Fruit fly (Drosophila melanogaster) whole organism, embryonic: ENCODE results near the gene TfIIFbeta.

Source experiments
- Ada2b ChIP-seq: fragments of 200-800 bp; sonication (Bioruptor generic); IDR thresholded peaks from 2 replicates; pipeline ENCODE4 v1.3.6; 2022; ENCODE audit warnings: missing biosample characterization, missing genetic modification characterization
- Blimp-1 ChIP-seq: fragments of 200-800 bp; sonication (Bioruptor generic); optimal IDR thresholded peaks from 3 replicates; lab custom pipeline; 2018; ENCODE audit warnings: missing biosample characterization, missing genetic modification characterization, mild to moderate bottlenecking, moderate library complexity, missing genetic modification reagents
- CG10366 ChIP-seq: fragments of 200-800 bp; sonication (Bioruptor generic); IDR thresholded peaks from 2 replicates; pipeline ENCODE4 v1.3.6; 2022; ENCODE audit warnings: missing biosample characterization, missing genetic modification characterization
- CG11398 ChIP-seq: fragments of 200-800 bp; sonication (Bioruptor generic); optimal IDR thresholded peaks from 2 replicates; lab custom pipeline; 2016; ENCODE audit warnings: missing biosample characterization, missing genetic modification characterization
- CG12659 ChIP-seq: fragments of 200-800 bp; sonication (Bioruptor generic); optimal IDR thresholded peaks from 3 replicates; lab custom pipeline; 2017; ENCODE audit warnings: mild to moderate bottlenecking, missing biosample characterization, missing genetic modification reagents, missing genetic modification characterization
- CG12744 ChIP-seq: fragments of 200-800 bp; sonication (Bioruptor generic); optimal IDR thresholded peaks from 2 replicates; lab custom pipeline; 2016; ENCODE audit warnings: missing biosample characterization, missing genetic modification characterization
- CG13775 ChIP-seq: fragments of 200-800 bp; sonication (Bioruptor generic); optimal IDR thresholded peaks from 3 replicates; lab custom pipeline; 2017; ENCODE audit warnings: missing biosample characterization, mild to moderate bottlenecking, missing genetic modification characterization
- CG14014 ChIP-seq: fragments of 200-800 bp; sonication (Bioruptor generic); IDR thresholded peaks from 2 replicates; pipeline ENCODE4 v1.3.6; 2022; ENCODE audit warnings: missing biosample characterization, missing genetic modification characterization
- CG14441 ChIP-seq: fragments of 200-800 bp; sonication (Bioruptor generic); IDR thresholded peaks from 2 replicates; pipeline ENCODE4 v1.3.6; 2022; ENCODE audit warnings: missing biosample characterization, missing genetic modification characterization
- CG14965 ChIP-seq: fragments of 200-800 bp; sonication (Bioruptor generic); optimal IDR thresholded peaks from 2 replicates; lab custom pipeline; 2016; ENCODE audit warnings: missing biosample characterization, missing genetic modification characterization, borderline replicate concordance
- CG18599 ChIP-seq: fragments of 200-800 bp; sonication (Bioruptor generic); optimal IDR thresholded peaks from 3 replicates; lab custom pipeline; 2017; ENCODE audit warnings: missing biosample characterization, missing genetic modification characterization, mild to moderate bottlenecking, moderate library complexity, missing genetic modification reagents
- CG2889 ChIP-seq: fragments of 200-800 bp; sonication (Bioruptor generic); IDR thresholded peaks from 3 replicates; pipeline ENCODE4 v1.3.6; 2022; ENCODE audit warnings: missing biosample characterization, missing genetic modification characterization
- CG3163 ChIP-seq: fragments of 200-800 bp; sonication (Bioruptor generic); optimal IDR thresholded peaks from 3 replicates; lab custom pipeline; 2016; ENCODE audit warnings: missing biosample characterization, missing genetic modification characterization
- CG33213 ChIP-seq: fragments of 200-800 bp; sonication (Bioruptor generic); optimal IDR thresholded peaks from 3 replicates; lab custom pipeline; 2016; ENCODE audit warnings: missing biosample characterization, missing genetic modification characterization
- CG6813 ChIP-seq: fragments of 200-800 bp; sonication (Bioruptor generic); optimal IDR thresholded peaks from 2 replicates; lab custom pipeline; 2017; ENCODE audit warnings: missing biosample characterization, missing genetic modification characterization, mild to moderate bottlenecking, moderate library complexity, missing genetic modification reagents
- CG7372 ChIP-seq: fragments of 200-800 bp; sonication (Bioruptor generic); IDR thresholded peaks from 2 replicates; pipeline ENCODE4 v1.3.6; 2022; ENCODE audit warnings: missing biosample characterization, missing genetic modification characterization
- CG7839 ChIP-seq: fragments of 200-800 bp; sonication (Bioruptor generic); optimal IDR thresholded peaks from 3 replicates; lab custom pipeline; 2018; ENCODE audit warnings: missing biosample characterization, mild to moderate bottlenecking, missing genetic modification characterization, moderate library complexity
- CG9727 ChIP-seq: fragments of 200-800 bp; sonication (Bioruptor generic); optimal IDR thresholded peaks from 3 replicates; lab custom pipeline; 2017; ENCODE audit warnings: missing biosample characterization, mild to moderate bottlenecking, missing genetic modification characterization
- CG9876 ChIP-seq: fragments of 200-800 bp; sonication (Bioruptor generic); optimal IDR thresholded peaks from 2 replicates; lab custom pipeline; 2016; ENCODE audit warnings: missing biosample characterization, missing genetic modification characterization
- Dbx ChIP-seq: fragments of 200-800 bp; sonication (Bioruptor generic); IDR thresholded peaks from 3 replicates; pipeline ENCODE4 v1.3.6; 2022; ENCODE audit warnings: missing biosample characterization, missing genetic modification characterization
- Dp ChIP-seq: fragments of 200-800 bp; sonication (Bioruptor generic); optimal IDR thresholded peaks from 2 replicates; lab custom pipeline; 2018; ENCODE audit warnings: missing biosample characterization, mild to moderate bottlenecking, missing genetic modification characterization, moderate library complexity
- E2f1 ChIP-seq: fragments of 200-800 bp; sonication (Bioruptor generic); IDR thresholded peaks from 2 replicates; pipeline ENCODE4 v1.3.6; 2022; ENCODE audit warnings: missing biosample characterization, missing genetic modification characterization
- Lhr ChIP-seq: fragments of 200-800 bp; sonication (Bioruptor generic); optimal IDR thresholded peaks from 3 replicates; lab custom pipeline; 2017; ENCODE audit warnings: mild to moderate bottlenecking, missing biosample characterization, missing genetic modification reagents, missing genetic modification characterization
- Meics ChIP-seq: fragments of 200-800 bp; sonication (Bioruptor generic); optimal IDR thresholded peaks from 2 replicates; lab custom pipeline; 2017; ENCODE audit warnings: missing biosample characterization, mild to moderate bottlenecking, missing genetic modification characterization
- Myb ChIP-seq: fragments of 200-800 bp; sonication (Bioruptor generic); optimal IDR thresholded peaks from 2 replicates; lab custom pipeline; 2016; ENCODE audit warnings: missing biosample characterization, missing genetic modification characterization
- amos ChIP-seq: fragments of 200-800 bp; sonication (Bioruptor generic); IDR thresholded peaks from 2 replicates; pipeline ENCODE4 v1.3.6; 2022; ENCODE audit warnings: missing biosample characterization, missing genetic modification characterization; ENCODE audit not compliant: partially characterized antibody
- bab2 ChIP-seq: fragments of 200-800 bp; sonication (Bioruptor generic); optimal IDR thresholded peaks from 2 replicates; lab custom pipeline; 2016; ENCODE audit warnings: missing biosample characterization, missing genetic modification characterization
- bcd ChIP-seq: fragments of 200-800 bp; sonication (Bioruptor generic); optimal IDR thresholded peaks from 2 replicates; lab custom pipeline; 2017; ENCODE audit warnings: missing biosample characterization, mild to moderate bottlenecking, missing genetic modification characterization
- corto ChIP-seq: fragments of 200-800 bp; sonication (Bioruptor generic); optimal IDR thresholded peaks from 2 replicates; lab custom pipeline; 2016; ENCODE audit warnings: missing biosample characterization, mild to moderate bottlenecking, missing genetic modification characterization, moderate library complexity
- da ChIP-seq: fragments of 200-800 bp; sonication (Bioruptor generic); optimal IDR thresholded peaks from 2 replicates; lab custom pipeline; 2016; ENCODE audit warnings: missing biosample characterization, missing genetic modification characterization
- gcm2 ChIP-seq: fragments of 200-800 bp; sonication (Bioruptor generic); optimal IDR thresholded peaks from 2 replicates; lab custom pipeline; 2016; ENCODE audit warnings: missing biosample characterization, missing genetic modification characterization
- gsb ChIP-seq: fragments of 200-800 bp; sonication (Bioruptor generic); IDR thresholded peaks from 2 replicates; pipeline ENCODE4 v1.3.6; 2022; ENCODE audit warnings: missing biosample characterization, missing genetic modification characterization
- insv ChIP-seq, 2 experiments: fragments of 200-800 bp; sonication (Bioruptor generic); optimal IDR thresholded peaks; 3 replicates each; lab custom pipeline; 2016 to 2018; ENCODE audit warnings: missing biosample characterization in 2 of 2, missing genetic modification characterization in 2 of 2
- kay ChIP-seq: fragments of 200-800 bp; sonication (Bioruptor generic); optimal IDR thresholded peaks from 2 replicates; lab custom pipeline; 2016; ENCODE audit warnings: missing biosample characterization, missing genetic modification characterization
- nmo ChIP-seq: fragments of 200-800 bp; sonication (Bioruptor generic); optimal IDR thresholded peaks from 2 replicates; lab custom pipeline; 2018; ENCODE audit warnings: missing biosample characterization, mild to moderate bottlenecking, missing genetic modification characterization, moderate library complexity
- oc ChIP-seq: fragments of 200-800 bp; sonication (Bioruptor generic); optimal IDR thresholded peaks from 2 replicates; lab custom pipeline; 2018; ENCODE audit warnings: missing biosample characterization, mild to moderate bottlenecking, missing genetic modification characterization, moderate library complexity
- pros ChIP-seq: fragments of 200-800 bp; sonication (Bioruptor generic); optimal IDR thresholded peaks from 3 replicates; lab custom pipeline; 2019; ENCODE audit warnings: missing biosample characterization, mild to moderate bottlenecking, missing genetic modification characterization, moderate library complexity
- ro ChIP-seq: fragments of 200-800 bp; sonication (Bioruptor generic); IDR thresholded peaks from 2 replicates; pipeline ENCODE4 v1.3.6; 2022; ENCODE audit warnings: missing biosample characterization, missing genetic modification characterization
- run ChIP-seq: fragments of 200-800 bp; sonication (Bioruptor generic); optimal IDR thresholded peaks from 3 replicates; lab custom pipeline; 2018; ENCODE audit warnings: missing biosample characterization, mild to moderate bottlenecking, missing genetic modification characterization
- sc ChIP-seq, 3 experiments: fragments of >200 bp in 2 of 3; fragments of 200-800 bp in 1 of 3; sonication (Bioruptor generic) in 1 of 3; optimal IDR thresholded peaks; 2 replicates in 2 of 3; 3 replicates in 1 of 3; lab custom pipeline; 2017; ENCODE audit warnings: mild to moderate bottlenecking in 1 of 3, missing biosample characterization in 1 of 3, missing genetic modification characterization in 1 of 3, missing genetic modification reagents in 1 of 3
- scrt ChIP-seq: fragments of 200-800 bp; sonication (Bioruptor generic); optimal IDR thresholded peaks from 2 replicates; lab custom pipeline; 2018; ENCODE audit warnings: missing biosample characterization, mild to moderate bottlenecking, missing genetic modification characterization, moderate library complexity
- sd ChIP-seq: fragments of 200-800 bp; sonication (Bioruptor generic); optimal IDR thresholded peaks from 3 replicates; lab custom pipeline; 2018; ENCODE audit warnings: missing biosample characterization, mild to moderate bottlenecking, missing genetic modification characterization, moderate library complexity
- sima ChIP-seq: fragments of 200-800 bp; sonication (Bioruptor generic); optimal IDR thresholded peaks from 2 replicates; lab custom pipeline; 2016; ENCODE audit warnings: missing biosample characterization, missing genetic modification characterization
- slou ChIP-seq: fragments of 200-800 bp; sonication (Bioruptor generic); optimal IDR thresholded peaks from 3 replicates; lab custom pipeline; 2016; ENCODE audit warnings: missing biosample characterization, missing genetic modification characterization
- sr ChIP-seq: fragments of 200-800 bp; sonication (Bioruptor generic); IDR thresholded peaks from 3 replicates; pipeline ENCODE4 v1.3.6; 2022; ENCODE audit warnings: missing biosample characterization, missing genetic modification characterization
- ssp ChIP-seq: fragments of 200-800 bp; sonication (Bioruptor generic); IDR thresholded peaks from 2 replicates; pipeline ENCODE4 v1.3.6; 2022; ENCODE audit warnings: missing biosample characterization, missing genetic modification characterization
- stc ChIP-seq: fragments of 200-800 bp; sonication (Bioruptor generic); IDR thresholded peaks from 2 replicates; pipeline ENCODE4 v1.3.6; 2022; ENCODE audit warnings: missing biosample characterization, missing genetic modification characterization
- unpg ChIP-seq: fragments of 200-800 bp; sonication (Bioruptor generic); optimal IDR thresholded peaks from 3 replicates; lab custom pipeline; 2018; ENCODE audit warnings: missing biosample characterization, mild to moderate bottlenecking, missing genetic modification characterization, moderate library complexity
- vvl ChIP-seq: fragments of 200-800 bp; sonication (Bioruptor generic); IDR thresholded peaks from 2 replicates; pipeline ENCODE4 v1.3.6; 2022; ENCODE audit warnings: missing biosample characterization, missing genetic modification characterization
- wor ChIP-seq: fragments of 200-800 bp; sonication (Bioruptor generic); IDR thresholded peaks from 2 replicates; pipeline ENCODE4 v1.3.6; 2022; ENCODE audit warnings: missing biosample characterization, missing genetic modification characterization
- yki ChIP-seq: fragments of >200 bp; optimal IDR thresholded peaks from 3 replicates; lab custom pipeline; 2018

TfIIFbeta gene

dm6 chr3R:10784058-10784499, 16.5 kb upstream of the TfIIFbeta start, which contains the start of the genes mRpL37 and Rbp1 (continued):
- TF ChIP-seq nmo (GFP tag; lab: Kevin White, UChicago) (peak; percentile 92), vvl (GFP tag; lab: Robert Waterston, UW) (no peak; the same call in 1 of the 2 replicates), sc (optimal IDR thresholded peaks at IDR 0.05; lab: Kevin White, UChicago) (no peak), sc (GFP tag; optimal IDR thresholded peaks at IDR 0.05; lab: Kevin White, UChicago) (peak; percentile 43), da (GFP tag; lab: Kevin White, UChicago) (no peak), Lhr (GFP tag; lab: Kevin White, UChicago) (peak; percentile 64), sima (no peak), CG9727 (GFP tag; lab: Kevin White, UChicago) (peak; percentile 75), CG7372 (GFP tag; lab: Robert Waterston, UW) (peak; percentile 54; the same call in 1 of the 2 replicates), yki (peak; percentile 7), unpg (peak; percentile 69), bcd (peak; percentile 81), CG14441 (GFP tag; lab: Robert Waterston, UW) (peak; percentile 56; the same call in 1 of the 2 replicates), Myb (GFP tag; lab: Kevin White, UChicago) (no peak), E2f1 (peak; percentile 68; the same call in 1 of the 2 replicates), sr (GFP tag; lab: Robert Waterston, UW) (no peak), Meics (peak; percentile 65), oc (tag; lab: Kevin White, UChicago) (no peak), corto (GFP tag; lab: Kevin White, UChicago) (peak; percentile 30), kay (GFP tag; lab: Kevin White, UChicago) (peak; percentile 40), Ada2b (GFP tag; lab: Robert Waterston, UW) (peak; percentile 42; the same call in 1 of the 2 replicates), CG2889 (GFP tag; lab: Robert Waterston, UW) (no peak), gsb (no peak), CG9876 (GFP tag; lab: Kevin White, UChicago) (no peak), Dp (peak; percentile 13), stc (GFP tag; lab: Robert Waterston, UW) (no peak), ro (GFP tag; lab: Robert Waterston, UW) (no peak), CG13775 (GFP tag; lab: Kevin White, UChicago) (peak; percentile 82), sd (peak; percentile 85), CG6813 (GFP tag; lab: Kevin White, UChicago) (no peak), amos (GFP tag; lab: Robert Waterston, UW) (peak; percentile 78), gcm2 (no peak), Blimp-1 (GFP tag; lab: Kevin White, UChicago) (no peak), pros (GFP tag; lab: Kevin White, UChicago) (no peak), ssp (peak; percentile 80), bab2 (GFP tag; lab: Kevin White, UChicago) (peak; percentile 60), scrt (no peak), CG3163 (GFP tag; lab: Kevin White, UChicago) (no peak), CG18599 (GFP tag; lab: Kevin White, UChicago) (peak; percentile 56), CG11398 (GFP tag; lab: Kevin White, UChicago) (no peak), slou (peak; percentile 80), CG12659 (GFP tag; lab: Kevin White, UChicago) (peak; percentile 85), CG14014 (GFP tag; lab: Robert Waterston, UW) (peak; percentile 54; the same call in 1 of the 2 replicates), CG10366 (peak; percentile 54), run (no peak), Dbx (GFP tag; lab: Robert Waterston, UW) (peak; percentile 78), CG33213 (GFP tag; lab: Kevin White, UChicago) (no peak), insv (GFP tag; optimal IDR thresholded peaks at IDR 0.05; lab: Kevin White, UChicago) (peak in 1 of 2 experiments; percentile 42), CG7839 (tag; lab: Kevin White, UChicago) (peak; percentile 78), wor (no peak), CG14965 (GFP tag; lab: Kevin White, UChicago) (no peak), CG12744 (no peak)
